Worm (Caenorhabditis elegans) whole organism, L3 larva: ENCODE results near the gene C03A3.2.

Experiments used
- R02D3.7 ChIP-seq: fragments of 150-350 bp; optimal IDR thresholded peaks from 2 replicates; lab custom pipeline; 2014; ENCODE audit warnings: missing biosample characterization, missing genetic modification characterization
- ZK546.5 ChIP-seq: sonication (generic microtip); optimal IDR thresholded peaks from 2 replicates; lab custom pipeline; 2017; ENCODE audit warnings: missing biosample characterization, missing genetic modification characterization
- aly-2 ChIP-seq: fragments of 150-350 bp; optimal IDR thresholded peaks from 2 replicates; lab custom pipeline; 2014; ENCODE audit warnings: missing biosample characterization, missing genetic modification characterization
- ama-1 ChIP-seq: fragments of 150-350 bp; optimal IDR thresholded peaks from 2 replicates; lab custom pipeline; 2018
- ceh-16 ChIP-seq: sonication (generic microtip); optimal IDR thresholded peaks from 2 replicates; lab custom pipeline; 2017; ENCODE audit warnings: missing biosample characterization, missing genetic modification characterization
- ceh-28 ChIP-seq: fragments of 150-350 bp; optimal IDR thresholded peaks from 2 replicates; lab custom pipeline; 2014; ENCODE audit warnings: missing biosample characterization, missing genetic modification reagents, missing genetic modification characterization
- ceh-82 ChIP-seq: fragments of 150-350 bp; optimal IDR thresholded peaks from 2 replicates; lab custom pipeline; 2014; ENCODE audit warnings: missing biosample characterization, missing genetic modification characterization
- ceh-9 ChIP-seq: sonication (generic microtip); optimal IDR thresholded peaks from 2 replicates; lab custom pipeline; 2018; ENCODE audit warnings: missing biosample characterization, missing genetic modification characterization
- daf-12 ChIP-seq: fragments of 150-350 bp; optimal IDR thresholded peaks from 2 replicates; lab custom pipeline; 2014; ENCODE audit warnings: missing biosample characterization, missing genetic modification reagents, missing genetic modification characterization
- egl-27 ChIP-seq: sonication (generic microtip); optimal IDR thresholded peaks from 4 replicates; lab custom pipeline; 2017; ENCODE audit warnings: missing biosample characterization, missing genetic modification reagents, missing genetic modification characterization
- egl-5 ChIP-seq: fragments of 150-350 bp; optimal IDR thresholded peaks from 2 replicates; lab custom pipeline; 2017; ENCODE audit warnings: missing biosample characterization, missing genetic modification reagents, missing genetic modification characterization, inconsistent platforms
- elt-1 ChIP-seq: fragments of 150-350 bp; optimal IDR thresholded peaks from 2 replicates; lab custom pipeline; 2014; ENCODE audit warnings: missing biosample characterization, missing genetic modification characterization
- elt-2 ChIP-seq: sonication (generic microtip); optimal IDR thresholded peaks from 2 replicates; lab custom pipeline; 2016; ENCODE audit warnings: missing genetic modification reagents, mild to moderate bottlenecking, missing genetic modification characterization, missing compliant biosample characterization
- elt-3 ChIP-seq, 3 experiments: fragments of 150-350 bp in 1 of 3; sonication (generic microtip) in 2 of 3; optimal IDR thresholded peaks; 2 replicates in 2 of 3; 4 replicates in 1 of 3; lab custom pipeline; 2014 to 2017; ENCODE audit warnings: missing biosample characterization in 3 of 3, missing genetic modification characterization in 3 of 3
- eor-1 ChIP-seq, 2 experiments: fragments of 150-350 bp; optimal IDR thresholded peaks; 2 replicates each; lab custom pipeline; 2014 to 2018; ENCODE audit warnings: missing biosample characterization in 2 of 2, missing genetic modification characterization in 2 of 2
- fkh-10 ChIP-seq: sonication (generic microtip); optimal IDR thresholded peaks from 2 replicates; lab custom pipeline; 2017; ENCODE audit warnings: missing biosample characterization, missing genetic modification reagents, missing genetic modification characterization
- fkh-2 ChIP-seq: fragments of 150-350 bp; optimal IDR thresholded peaks from 2 replicates; lab custom pipeline; 2014; ENCODE audit warnings: missing biosample characterization, missing genetic modification reagents, missing genetic modification characterization
- fos-1 ChIP-seq: fragments of 150-350 bp; optimal IDR thresholded peaks from 2 replicates; lab custom pipeline; 2014; ENCODE audit warnings: missing biosample characterization, missing genetic modification characterization
- hmg-11 ChIP-seq: sonication (generic microtip); optimal IDR thresholded peaks from 2 replicates; lab custom pipeline; 2016; ENCODE audit warnings: missing genetic modification characterization, missing compliant biosample characterization
- jun-1 ChIP-seq: fragments of 150-350 bp; optimal IDR thresholded peaks from 2 replicates; lab custom pipeline; 2014; ENCODE audit warnings: missing biosample characterization, missing genetic modification reagents, missing genetic modification characterization
- lin-15B ChIP-seq: fragments of 150-350 bp; optimal IDR thresholded peaks from 2 replicates; lab custom pipeline; 2014; ENCODE audit warnings: missing biosample characterization, missing genetic modification characterization
- lin-39 ChIP-seq: fragments of 150-350 bp; optimal IDR thresholded peaks from 2 replicates; lab custom pipeline; 2018; ENCODE audit warnings: missing biosample characterization, missing genetic modification reagents, missing genetic modification characterization
- lsy-12 ChIP-seq: sonication (generic microtip); optimal IDR thresholded peaks from 2 replicates; lab custom pipeline; 2016; ENCODE audit warnings: mild to moderate bottlenecking, missing genetic modification characterization, missing compliant biosample characterization
- mdl-1 ChIP-seq: fragments of 150-350 bp; optimal IDR thresholded peaks from 2 replicates; lab custom pipeline; 2014; ENCODE audit warnings: missing biosample characterization, missing genetic modification characterization
- mml-1 ChIP-seq: fragments of 150-350 bp; sonication (generic microtip); optimal IDR thresholded peaks from 3 replicates; lab custom pipeline; 2014; ENCODE audit warnings: missing biosample characterization, missing genetic modification characterization
- nfya-1 ChIP-seq: sonication (generic microtip); optimal IDR thresholded peaks from 2 replicates; lab custom pipeline; 2017; ENCODE audit warnings: missing genetic modification characterization, mild to moderate bottlenecking, missing compliant biosample characterization, antibody characterized with exemption, moderate library complexity; ENCODE audit not compliant: insufficient read depth
- nhr-11 ChIP-seq: fragments of 150-350 bp; optimal IDR thresholded peaks from 2 replicates; lab custom pipeline; 2014; ENCODE audit warnings: missing biosample characterization, missing genetic modification characterization
- nhr-12 ChIP-seq: fragments of 150-350 bp; optimal IDR thresholded peaks from 2 replicates; lab custom pipeline; 2014; ENCODE audit warnings: missing biosample characterization, missing genetic modification characterization
- nhr-23 ChIP-seq: fragments of 150-350 bp; optimal IDR thresholded peaks from 2 replicates; lab custom pipeline; 2014; ENCODE audit warnings: missing biosample characterization, missing genetic modification reagents, missing genetic modification characterization
- nhr-237 ChIP-seq: fragments of 150-350 bp; optimal IDR thresholded peaks from 2 replicates; lab custom pipeline; 2014; ENCODE audit warnings: missing biosample characterization, missing genetic modification characterization
- nhr-25 ChIP-seq: sonication (generic microtip); optimal IDR thresholded peaks from 2 replicates; lab custom pipeline; 2017; ENCODE audit warnings: missing biosample characterization, missing genetic modification characterization
- nhr-28 ChIP-seq: fragments of 150-350 bp; optimal IDR thresholded peaks from 2 replicates; lab custom pipeline; 2014; ENCODE audit warnings: missing biosample characterization, missing genetic modification characterization
- nhr-43 ChIP-seq: sonication (generic microtip); optimal IDR thresholded peaks from 2 replicates; lab custom pipeline; 2016; ENCODE audit warnings: mild to moderate bottlenecking, missing genetic modification characterization, missing compliant biosample characterization; ENCODE audit not compliant: poor library complexity, severe bottlenecking
- nhr-67 ChIP-seq: fragments of 150-350 bp; optimal IDR thresholded peaks from 2 replicates; lab custom pipeline; 2014; ENCODE audit warnings: missing biosample characterization, missing genetic modification characterization
- nhr-76 ChIP-seq: fragments of 150-350 bp; sonication (generic microtip); optimal IDR thresholded peaks from 5 replicates; lab custom pipeline; 2014; ENCODE audit warnings: missing biosample characterization, missing genetic modification characterization
- nhr-77 ChIP-seq: fragments of 150-350 bp; optimal IDR thresholded peaks from 2 replicates; lab custom pipeline; 2014; ENCODE audit warnings: missing biosample characterization, missing genetic modification characterization
- pha-4 ChIP-seq: fragments of 150-350 bp; optimal IDR thresholded peaks from 2 replicates; lab custom pipeline; 2014; ENCODE audit warnings: missing biosample characterization, missing genetic modification reagents, missing genetic modification characterization
- pqm-1 ChIP-seq: fragments of 150-350 bp; optimal IDR thresholded peaks from 2 replicates; lab custom pipeline; 2017; ENCODE audit warnings: missing biosample characterization, missing genetic modification characterization, inconsistent platforms
- sea-2 ChIP-seq: fragments of 150-350 bp; sonication (generic microtip); optimal IDR thresholded peaks from 4 replicates; lab custom pipeline; 2014; ENCODE audit warnings: missing biosample characterization, missing genetic modification reagents, missing genetic modification characterization
- skn-1 ChIP-seq: fragments of 150-350 bp; optimal IDR thresholded peaks from 2 replicates; lab custom pipeline; 2014; ENCODE audit warnings: missing biosample characterization, missing genetic modification characterization
- snpc-4 ChIP-seq: fragments of 150-350 bp; optimal IDR thresholded peaks from 2 replicates; lab custom pipeline; 2014; ENCODE audit warnings: missing biosample characterization, missing genetic modification characterization
- tbx-2 ChIP-seq: sonication (generic microtip); optimal IDR thresholded peaks from 2 replicates; lab custom pipeline; 2016; ENCODE audit warnings: mild to moderate bottlenecking, missing genetic modification characterization, missing compliant biosample characterization
- unc-39 ChIP-seq: sonication (generic microtip); optimal IDR thresholded peaks from 4 replicates; lab custom pipeline; 2017; ENCODE audit warnings: missing biosample characterization, missing genetic modification characterization
- unc-62 ChIP-seq: fragments of 150-350 bp; sonication (generic microtip); optimal IDR thresholded peaks from 4 replicates; lab custom pipeline; 2014; ENCODE audit warnings: missing biosample characterization, missing genetic modification reagents, missing genetic modification characterization
- zag-1 ChIP-seq: fragments of 150-350 bp; optimal IDR thresholded peaks from 2 replicates; lab custom pipeline; 2014; ENCODE audit warnings: missing biosample characterization, missing genetic modification characterization
- ztf-11 ChIP-seq: fragments of 150-350 bp; optimal IDR thresholded peaks from 2 replicates; lab custom pipeline; 2014; ENCODE audit warnings: missing biosample characterization, missing genetic modification characterization
- ztf-4 ChIP-seq: fragments of 150-350 bp; optimal IDR thresholded peaks from 2 replicates; lab custom pipeline; 2014; ENCODE audit warnings: missing biosample characterization, missing genetic modification characterization

Gene C03A3.2

DNA sequence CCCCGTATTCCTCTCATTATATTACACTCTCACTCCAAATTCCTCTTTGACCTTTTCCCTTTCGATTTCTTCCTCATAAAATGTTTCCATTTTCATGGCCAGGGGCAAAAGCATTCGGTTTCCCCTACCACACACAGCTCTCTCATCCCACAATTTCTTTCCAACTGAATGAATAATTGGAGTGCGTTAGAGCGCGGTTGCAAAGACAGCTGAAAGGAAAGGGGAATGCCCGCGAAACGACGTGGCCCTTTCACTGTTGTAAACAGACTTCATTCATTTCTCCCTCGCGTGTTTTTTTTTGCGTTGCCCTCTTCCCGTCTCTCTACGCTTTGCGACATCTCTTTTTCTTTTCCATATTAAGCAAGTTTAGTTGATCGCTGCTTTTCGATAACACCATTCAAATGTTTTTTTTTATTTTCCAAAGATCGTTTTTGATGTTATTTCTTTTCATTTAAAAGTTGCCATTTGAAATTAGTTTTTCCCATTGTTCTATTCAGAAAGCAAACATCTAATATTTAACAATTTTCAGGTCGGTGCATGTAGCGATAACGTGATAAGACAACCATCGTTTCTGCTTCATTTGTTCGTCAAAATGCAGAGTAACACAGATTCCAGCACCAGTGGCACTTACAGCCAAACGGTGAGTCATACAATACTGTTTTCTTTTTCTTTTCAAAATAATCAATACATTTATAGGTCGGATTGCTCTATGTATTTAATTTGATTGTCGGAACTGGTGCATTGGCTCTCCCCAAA is at the start of gene C03A3.2:
Gene C03A3.2 (plus strand): TSS at position 530 of the 756 bp plus-strand sequence.
- TF ChIP-seq unc-62 (GFP tag; lab: Kevin White, UChicago) (no peak), nhr-67 (tag; lab: Kevin White, UChicago) (no peak), R02D3.7 (tag; lab: Kevin White, UChicago) (no peak), skn-1 (no peak), ceh-16 (tag; lab: Kevin White, UChicago) (no peak), lin-15B (tag; lab: Kevin White, UChicago) (peak; percentile 78), fkh-2 (no peak), pha-4 (tag; lab: Kevin White, UChicago) (peak; percentile 43), pqm-1 (tag; lab: Kevin White, UChicago) (peak; percentile 85), ceh-82 (no peak), mml-1 (tag; lab: Kevin White, UChicago) (no peak), daf-12 (tag; lab: Kevin White, UChicago) (no peak), lin-39 (tag; lab: Kevin White, UChicago) (peak; percentile 98), elt-3 (tag; optimal IDR thresholded peaks at IDR 0.05; lab: Kevin White, UChicago) (no peak), nhr-77 (tag; lab: Kevin White, UChicago) (no peak), egl-27 (tag; lab: Kevin White, UChicago) (peak; percentile 23), lsy-12 (tag; lab: Kevin White, UChicago) (no peak), eor-1 (tag; optimal IDR thresholded peaks at IDR 0.05; lab: Kevin White, UChicago) (no peak), egl-5 (tag; lab: Kevin White, UChicago) (peak; percentile 95), ceh-9 (tag; lab: Kevin White, UChicago) (no peak), fos-1 (tag; lab: Kevin White, UChicago) (no peak), elt-2 (tag; lab: Kevin White, UChicago) (peak; percentile 43), jun-1 (tag; lab: Kevin White, UChicago) (no peak), aly-2 (tag; lab: Kevin White, UChicago) (no peak), ZK546.5 (tag; lab: Kevin White, UChicago) (no peak), fkh-10 (GFP tag; lab: Kevin White, UChicago) (peak; percentile 17), sea-2 (GFP tag; lab: Kevin White, UChicago) (no peak), ama-1 (no peak), nhr-12 (tag; lab: Kevin White, UChicago) (no peak), nhr-237 (no peak), nhr-23 (tag; lab: Kevin White, UChicago) (peak; percentile 54), elt-1 (tag; lab: Kevin White, UChicago) (peak; percentile 42), tbx-2 (tag; lab: Kevin White, UChicago) (peak; percentile 19), hmg-11 (tag; lab: Kevin White, UChicago) (peak; percentile 84), nhr-43 (no peak), nhr-11 (no peak), mdl-1 (tag; lab: Kevin White, UChicago) (no peak), ztf-11 (tag; lab: Kevin White, UChicago) (no peak), zag-1 (tag; lab: Kevin White, UChicago) (no peak), nhr-76 (tag; lab: Kevin White, UChicago) (no peak), ztf-4 (tag; lab: Kevin White, UChicago) (no peak), nhr-28 (tag; lab: Kevin White, UChicago) (no peak), snpc-4 (tag; lab: Kevin White, UChicago) (peak; percentile 5), nfya-1 (tag; lab: Kevin White, UChicago) (peak; percentile 88), ceh-28 (tag; lab: Kevin White, UChicago) (no peak), nhr-25 (peak; percentile 83), unc-39 (tag; lab: Kevin White, UChicago) (no peak)
